Fruit fly (Drosophila melanogaster) whole organism, prepupa: ENCODE measurements around the gene CG14857.

Experiments
- Blimp-1 ChIP-seq: fragments of 200-800 bp; sonication (Bioruptor generic); optimal IDR thresholded peaks from 3 replicates; lab custom pipeline; 2017; ENCODE audit warnings: missing biosample characterization, missing genetic modification characterization, mild to moderate bottlenecking, moderate library complexity, missing genetic modification reagents
- CG11294 ChIP-seq: fragments of 200-800 bp; sonication (Bioruptor generic); IDR thresholded peaks from 2 replicates; pipeline ENCODE4 v1.3.6; 2022; ENCODE audit warnings: missing biosample characterization, missing genetic modification characterization
- CG11762 ChIP-seq: fragments of 200-800 bp; sonication (Bioruptor generic); optimal IDR thresholded peaks from 3 replicates; lab custom pipeline; 2016; ENCODE audit warnings: missing biosample characterization, missing genetic modification characterization; ENCODE audit not compliant: insufficient read depth
- CG11902 ChIP-seq: fragments of 200-800 bp; sonication (Bioruptor generic); optimal IDR thresholded peaks from 3 replicates; lab custom pipeline; 2016; ENCODE audit warnings: missing biosample characterization, missing genetic modification characterization
- CG3032 ChIP-seq: fragments of 200-800 bp; optimal IDR thresholded peaks from 2 replicates; lab custom pipeline; 2019; ENCODE audit warnings: missing biosample characterization, mild to moderate bottlenecking, missing genetic modification characterization, moderate library complexity
- CG31627 ChIP-seq: fragments of 200-800 bp; sonication (Bioruptor generic); optimal IDR thresholded peaks from 3 replicates; lab custom pipeline; 2016; ENCODE audit warnings: missing biosample characterization, missing genetic modification characterization
- CG32006 ChIP-seq: fragments of 200-800 bp; sonication (Bioruptor generic); optimal IDR thresholded peaks from 3 replicates; lab custom pipeline; 2017; ENCODE audit warnings: missing biosample characterization, mild to moderate bottlenecking, missing genetic modification characterization
- CG34406 ChIP-seq: fragments of 200-800 bp; sonication (Bioruptor generic); optimal IDR thresholded peaks from 3 replicates; lab custom pipeline; 2016; ENCODE audit warnings: missing biosample characterization, missing genetic modification characterization
- CG4318 ChIP-seq: fragments of 200-800 bp; sonication (Bioruptor generic); optimal IDR thresholded peaks from 3 replicates; lab custom pipeline; 2017; ENCODE audit warnings: missing biosample characterization, mild to moderate bottlenecking, missing genetic modification characterization
- CG6163 ChIP-seq: fragments of 200-800 bp; sonication (Bioruptor generic); IDR thresholded peaks from 3 replicates; pipeline ENCODE4 v1.3.6; 2022; ENCODE audit warnings: missing biosample characterization, missing genetic modification characterization
- CG6792 ChIP-seq: fragments of 200-800 bp; sonication (Bioruptor generic); optimal IDR thresholded peaks from 3 replicates; lab custom pipeline; 2016; ENCODE audit warnings: missing biosample characterization, missing genetic modification characterization
- CG6808 ChIP-seq: fragments of 200-800 bp; sonication (Bioruptor generic); optimal IDR thresholded peaks from 3 replicates; lab custom pipeline; 2017; ENCODE audit warnings: missing biosample characterization, missing genetic modification characterization, mild to moderate bottlenecking, moderate library complexity, missing genetic modification reagents
- CG7368 ChIP-seq: fragments of 200-800 bp; sonication (Bioruptor generic); optimal IDR thresholded peaks from 3 replicates; lab custom pipeline; 2016; ENCODE audit warnings: missing biosample characterization, missing genetic modification characterization
- CG8119 ChIP-seq: fragments of 200-800 bp; sonication (Bioruptor generic); IDR thresholded peaks from 3 replicates; pipeline ENCODE4 v1.3.6; 2022; ENCODE audit warnings: missing biosample characterization, missing genetic modification characterization
- CG8319 ChIP-seq: fragments of 200-800 bp; sonication (Bioruptor generic); optimal IDR thresholded peaks from 3 replicates; lab custom pipeline; 2016; ENCODE audit warnings: missing biosample characterization, missing genetic modification characterization
- CG8632 ChIP-seq: fragments of 200-800 bp; sonication (Bioruptor generic); optimal IDR thresholded peaks from 3 replicates; lab custom pipeline; 2016; ENCODE audit warnings: missing biosample characterization, missing genetic modification characterization
- CG9139 ChIP-seq: fragments of 200-800 bp; sonication (Bioruptor generic); optimal IDR thresholded peaks from 3 replicates; lab custom pipeline; 2017; ENCODE audit warnings: missing biosample characterization, mild to moderate bottlenecking, missing genetic modification characterization
- Eip78C ChIP-seq: fragments of 200-800 bp; sonication (Bioruptor generic); peaks from one replicate; lab custom pipeline; 2016; ENCODE audit warnings: missing biosample characterization, missing genetic modification characterization
- Ets21C ChIP-seq: fragments of 200-800 bp; sonication (Bioruptor generic); optimal IDR thresholded peaks from 3 replicates; lab custom pipeline; 2016; ENCODE audit warnings: missing biosample characterization, missing genetic modification characterization
- Ets96B ChIP-seq: fragments of 200-800 bp; optimal IDR thresholded peaks from 2 replicates; lab custom pipeline; 2019; ENCODE audit warnings: missing biosample characterization, mild to moderate bottlenecking, missing genetic modification characterization, moderate library complexity
- Gug ChIP-seq: fragments of 200-800 bp; sonication (Bioruptor generic); IDR thresholded peaks from 2 replicates; pipeline ENCODE4 v1.3.6; 2022; ENCODE audit warnings: missing biosample characterization, missing genetic modification characterization
- Hr38 ChIP-seq: sonication (Bioruptor generic); optimal IDR thresholded peaks from 2 replicates; lab custom pipeline; 2016; ENCODE audit warnings: missing biosample characterization, missing genetic modification characterization
- Hr4 ChIP-seq: fragments of 200-800 bp; sonication (Bioruptor generic); optimal IDR thresholded peaks from 3 replicates; lab custom pipeline; 2016; ENCODE audit warnings: missing biosample characterization, missing genetic modification characterization
- Lpt ChIP-seq: fragments of 200-800 bp; sonication (Bioruptor generic); optimal IDR thresholded peaks from 3 replicates; lab custom pipeline; 2016; ENCODE audit warnings: missing biosample characterization, missing genetic modification characterization
- Met ChIP-seq: fragments of 200-800 bp; sonication (Bioruptor generic); optimal IDR thresholded peaks from 3 replicates; lab custom pipeline; 2016; ENCODE audit warnings: missing biosample characterization, missing genetic modification characterization
- OdsH ChIP-seq: fragments of 200-800 bp; sonication (Bioruptor generic); optimal IDR thresholded peaks from 3 replicates; lab custom pipeline; 2016; ENCODE audit warnings: missing biosample characterization, missing genetic modification characterization
- Sox102F ChIP-seq: fragments of 200-800 bp; sonication (Bioruptor generic); optimal IDR thresholded peaks from 2 replicates; lab custom pipeline; 2016; ENCODE audit warnings: missing biosample characterization, mild to moderate bottlenecking, missing genetic modification characterization
- Sox15 ChIP-seq: fragments of 200-800 bp; sonication (Bioruptor generic); optimal IDR thresholded peaks from 3 replicates; lab custom pipeline; 2016; ENCODE audit warnings: missing biosample characterization, missing genetic modification characterization
- achi ChIP-seq: fragments of 200-800 bp; sonication (Bioruptor generic); optimal IDR thresholded peaks from 3 replicates; lab custom pipeline; 2016; ENCODE audit warnings: missing biosample characterization, missing genetic modification characterization
- acj6 ChIP-seq: fragments of 200-800 bp; sonication (Bioruptor generic); optimal IDR thresholded peaks from 3 replicates; lab custom pipeline; 2016; ENCODE audit warnings: missing biosample characterization, missing genetic modification characterization
- dac ChIP-seq: fragments of 200-800 bp; sonication (Bioruptor generic); optimal IDR thresholded peaks from 2 replicates; lab custom pipeline; 2017; ENCODE audit warnings: missing biosample characterization, mild to moderate bottlenecking, missing genetic modification characterization
- dsx ChIP-seq: fragments of 200-800 bp; optimal IDR thresholded peaks from 3 replicates; lab custom pipeline; 2019; ENCODE audit warnings: missing biosample characterization, mild to moderate bottlenecking, missing genetic modification characterization, moderate library complexity; ENCODE audit not compliant: poor library complexity, severe bottlenecking
- eg ChIP-seq: fragments of 200-800 bp; sonication (Bioruptor generic); IDR thresholded peaks from 3 replicates; pipeline ENCODE4 v1.3.6; 2022; ENCODE audit warnings: missing biosample characterization, missing genetic modification characterization
- esn ChIP-seq: fragments of 200-800 bp; sonication (Bioruptor generic); optimal IDR thresholded peaks from 2 replicates; lab custom pipeline; 2016; ENCODE audit warnings: missing biosample characterization, mild to moderate bottlenecking, missing genetic modification characterization, moderate library complexity
- fd85E ChIP-seq: fragments of 200-800 bp; sonication (Bioruptor generic); optimal IDR thresholded peaks from 3 replicates; lab custom pipeline; 2016; ENCODE audit warnings: missing biosample characterization, missing genetic modification characterization
- fkh ChIP-seq: fragments of 200-800 bp; sonication (Bioruptor generic); optimal IDR thresholded peaks from 3 replicates; lab custom pipeline; 2017; ENCODE audit warnings: missing biosample characterization, mild to moderate bottlenecking, missing genetic modification characterization, moderate library complexity
- lz ChIP-seq: fragments of 200-800 bp; sonication (Bioruptor generic); optimal IDR thresholded peaks from 3 replicates; lab custom pipeline; 2016; ENCODE audit warnings: missing biosample characterization, missing genetic modification characterization
- net ChIP-seq: fragments of 200-800 bp; sonication (Bioruptor generic); optimal IDR thresholded peaks from 3 replicates; lab custom pipeline; 2016; ENCODE audit warnings: missing biosample characterization, missing genetic modification characterization
- pdm3 ChIP-seq: fragments of 200-800 bp; sonication (Bioruptor generic); optimal IDR thresholded peaks from 3 replicates; lab custom pipeline; 2016; ENCODE audit warnings: missing biosample characterization, missing genetic modification characterization
- svp ChIP-seq: fragments of 200-800 bp; sonication (Bioruptor generic); peaks from one replicate; lab custom pipeline; 2016; ENCODE audit warnings: missing biosample characterization, missing genetic modification characterization

Gene CG14857

DNA sequence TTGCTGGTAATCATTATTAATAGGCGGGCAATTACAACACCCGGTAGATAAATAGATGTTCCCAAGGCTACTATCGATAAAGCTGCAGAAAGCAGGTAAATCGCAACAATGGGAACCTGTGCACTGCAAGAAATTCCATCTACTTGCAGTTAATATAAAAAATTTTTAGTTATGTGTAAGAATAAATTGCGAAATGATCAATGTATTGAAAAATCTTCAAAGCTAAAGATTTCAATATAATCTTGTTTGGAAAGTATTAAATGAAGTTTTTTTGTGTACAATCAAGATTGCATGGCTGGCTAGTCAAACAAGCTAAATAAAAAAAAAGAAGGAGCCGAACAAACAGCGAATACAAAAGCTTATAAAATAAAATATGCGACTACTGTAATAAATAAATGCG lies 26.2 kb upstream of the CG14857 start (continued):
- TF ChIP-seq CG11762 (GFP tag; lab: Kevin White, UChicago), result no peak
- TF ChIP-seq CG3032, result peak; percentile 43
- TF ChIP-seq CG9139 (GFP tag; lab: Kevin White, UChicago), result no peak
- TF ChIP-seq Hr4 (GFP tag; lab: Kevin White, UChicago), result peak; percentile 74
- TF ChIP-seq Blimp-1 (GFP tag; lab: Kevin White, UChicago), result no peak
- TF ChIP-seq Sox15 (GFP tag; lab: Kevin White, UChicago), result peak; percentile 16
- TF ChIP-seq eg, result peak; percentile 83
- TF ChIP-seq net (GFP tag; lab: Kevin White, UChicago), result peak; percentile 59
- no peak for TF ChIP-seq fkh
- no peak for TF ChIP-seq Hr38 (GFP tag; lab: Kevin White, UChicago)
- no peak for TF ChIP-seq svp (GFP tag; lab: Kevin White, UChicago)
- TF ChIP-seq CG8319 (GFP tag; lab: Kevin White, UChicago), result no peak
- TF ChIP-seq Ets21C, result no peak
- peak; percentile 75 for TF ChIP-seq CG6163
- peak; percentile 31 for TF ChIP-seq dsx (GFP tag; lab: Kevin White, UChicago)
- TF ChIP-seq CG6808 (GFP tag; lab: Kevin White, UChicago), result no peak
- TF ChIP-seq CG7368 (GFP tag; lab: Kevin White, UChicago), result no peak
- TF ChIP-seq Ets96B (tag; lab: Kevin White, UChicago), result peak; percentile 46
- TF ChIP-seq CG34406 (GFP tag; lab: Kevin White, UChicago), result peak; percentile 55
- TF ChIP-seq Met, result peak; percentile 45
- no peak for TF ChIP-seq fd85E (GFP tag; lab: Kevin White, UChicago)
- peak; percentile 42; the same call in 1 of the 2 replicates for TF ChIP-seq Gug
- peak; percentile 40 for TF ChIP-seq CG6792

DNA sequence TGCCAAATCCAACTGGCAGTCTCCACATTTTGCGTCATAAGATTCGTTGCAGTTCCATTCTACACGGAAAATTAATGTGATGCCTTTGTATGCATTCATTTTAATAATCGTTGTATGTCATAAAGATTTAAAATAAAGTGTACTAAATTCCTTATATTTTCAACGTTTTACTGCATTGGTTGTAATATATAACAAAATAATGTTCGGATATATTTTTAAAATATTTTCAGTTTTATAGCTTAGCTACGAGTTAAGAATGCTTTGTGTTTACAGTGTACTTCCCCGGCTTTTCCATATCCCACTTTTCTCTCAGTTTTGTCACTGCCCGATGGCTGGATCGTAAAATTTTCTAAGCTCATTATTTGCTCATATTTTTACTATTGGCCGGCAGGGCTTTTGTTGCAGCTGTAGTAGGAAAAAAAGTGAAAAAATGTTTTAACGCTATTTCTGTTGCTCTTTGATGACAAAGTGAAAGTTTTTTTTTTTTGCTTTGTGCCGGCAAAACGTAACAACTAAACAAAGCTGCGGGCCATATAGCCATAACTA lies 21.8 kb upstream of the CG14857 start:
- TF ChIP-seq CG8119 (GFP tag; lab: Robert Waterston, UW) (peak; percentile 34; the same call in 1 of the 3 replicates), net (GFP tag; lab: Kevin White, UChicago) (peak; percentile 4), Sox102F (GFP tag; lab: Kevin White, UChicago) (no peak), Hr4 (GFP tag; lab: Kevin White, UChicago) (peak; percentile 49), pdm3 (peak; percentile 1), CG6163 (no peak), dac (GFP tag; lab: Kevin White, UChicago) (no peak), Met (no peak), OdsH (GFP tag; lab: Kevin White, UChicago) (peak; percentile 2), achi (GFP tag; lab: Kevin White, UChicago) (peak; percentile 20), CG8319 (GFP tag; lab: Kevin White, UChicago) (no peak), Lpt (GFP tag; lab: Kevin White, UChicago) (peak; percentile 8), CG8632 (GFP tag; lab: Kevin White, UChicago) (no peak), CG11294 (GFP tag; lab: Robert Waterston, UW) (no peak), Eip78C (GFP tag; lab: Kevin White, UChicago) (peak; percentile 22), CG9139 (GFP tag; lab: Kevin White, UChicago) (no peak), CG11902 (GFP tag; lab: Kevin White, UChicago) (no peak), Blimp-1 (GFP tag; lab: Kevin White, UChicago) (no peak), esn (peak; percentile 15), acj6 (GFP tag; lab: Kevin White, UChicago) (peak; percentile 5), Hr38 (GFP tag; lab: Kevin White, UChicago) (no peak), CG31627 (GFP tag; lab: Kevin White, UChicago) (no peak), fd85E (GFP tag; lab: Kevin White, UChicago) (no peak), lz (GFP tag; lab: Kevin White, UChicago) (peak; percentile 7), CG32006 (GFP tag; lab: Kevin White, UChicago) (peak; percentile 43), CG4318 (GFP tag; lab: Kevin White, UChicago) (peak; percentile 9), CG6792 (no peak)
